Worm (Caenorhabditis elegans) whole organism, L1 larva: ENCODE results near the gene srx-2.

Experiments
- C04F5.9 ChIP-seq: sonication (generic microtip); optimal IDR thresholded peaks from 2 replicates; lab custom pipeline; 2016; ENCODE audit warnings: missing genetic modification characterization, missing compliant biosample characterization
- C16A3.4 ChIP-seq: fragments of 150-350 bp; optimal IDR thresholded peaks from 2 replicates; lab custom pipeline; 2014; ENCODE audit warnings: missing biosample characterization, missing genetic modification characterization
- F16B12.6 ChIP-seq: fragments of 150-350 bp; optimal IDR thresholded peaks from 2 replicates; lab custom pipeline; 2014; ENCODE audit warnings: missing biosample characterization, missing genetic modification characterization
- alr-1 ChIP-seq: fragments of 200-800 bp; sonication (Bioruptor generic); optimal IDR thresholded peaks from 2 replicates; lab custom pipeline; 2018; ENCODE audit warnings: borderline replicate concordance, mild to moderate bottlenecking, missing genetic modification characterization, missing compliant biosample characterization
- aly-2 ChIP-seq: fragments of 150-350 bp; optimal IDR thresholded peaks from 2 replicates; lab custom pipeline; 2014; ENCODE audit warnings: missing biosample characterization, missing genetic modification characterization
- ceh-88 ChIP-seq: fragments of 200-800 bp; sonication (Bioruptor generic); IDR thresholded peaks from 2 replicates; pipeline ENCODE4 v1.3.6; 2022; ENCODE audit warnings: missing genetic modification characterization, missing compliant biosample characterization
- ceh-90 ChIP-seq: sonication (generic microtip); optimal IDR thresholded peaks from 2 replicates; lab custom pipeline; 2016; ENCODE audit warnings: missing genetic modification characterization, missing compliant biosample characterization
- dsc-1 ChIP-seq: sonication (generic microtip); optimal IDR thresholded peaks from 2 replicates; lab custom pipeline; 2016; ENCODE audit warnings: mild to moderate bottlenecking, missing genetic modification characterization, missing compliant biosample characterization
- efl-3 ChIP-seq: fragments of 200-800 bp; sonication (Bioruptor generic); optimal IDR thresholded peaks from 2 replicates; lab custom pipeline; 2018; ENCODE audit warnings: mild to moderate bottlenecking, missing genetic modification characterization, missing compliant biosample characterization
- egl-13 ChIP-seq: sonication (generic microtip); optimal IDR thresholded peaks from 2 replicates; lab custom pipeline; 2016; ENCODE audit warnings: missing genotype, missing genetic modification reagents, missing genetic modification characterization, missing compliant biosample characterization
- elt-2 ChIP-seq: sonication (generic microtip); optimal IDR thresholded peaks from 2 replicates; lab custom pipeline; 2016; ENCODE audit warnings: missing genetic modification characterization, mild to moderate bottlenecking, inconsistent platforms, missing compliant biosample characterization, missing genetic modification reagents
- fkh-4 ChIP-seq: sonication (generic microtip); optimal IDR thresholded peaks from 2 replicates; lab custom pipeline; 2016; ENCODE audit warnings: missing compliant biosample characterization, missing genetic modification characterization, borderline replicate concordance
- fkh-8 ChIP-seq: sonication (generic microtip); optimal IDR thresholded peaks from 2 replicates; lab custom pipeline; 2016; ENCODE audit warnings: mild to moderate bottlenecking, missing genetic modification characterization, missing compliant biosample characterization
- fos-1 ChIP-seq: fragments of 150-350 bp; optimal IDR thresholded peaks from 2 replicates; lab custom pipeline; 2014; ENCODE audit warnings: missing biosample characterization, missing genetic modification characterization
- hlh-17 ChIP-seq: fragments of 200-800 bp; sonication (Bioruptor generic); optimal IDR thresholded peaks from 2 replicates; lab custom pipeline; 2018; ENCODE audit warnings: missing genetic modification characterization, mild to moderate bottlenecking, missing compliant biosample characterization, moderate library complexity, borderline replicate concordance
- hlh-4 ChIP-seq: sonication (generic microtip); optimal IDR thresholded peaks from 2 replicates; lab custom pipeline; 2016; ENCODE audit warnings: mild to moderate bottlenecking, missing genetic modification characterization, missing compliant biosample characterization
- isw-1 ChIP-seq: fragments of 200-800 bp; sonication (Bioruptor generic); IDR thresholded peaks from 2 replicates; pipeline ENCODE4 v1.3.6; 2022; ENCODE audit warnings: missing genetic modification characterization, missing compliant biosample characterization
- lin-13 ChIP-seq: fragments of 150-350 bp; optimal IDR thresholded peaks from 2 replicates; lab custom pipeline; 2014; ENCODE audit warnings: missing biosample characterization, missing genetic modification reagents, missing genetic modification characterization
- lin-14 ChIP-seq: fragments of 200-800 bp; sonication (Bioruptor generic); optimal IDR thresholded peaks from 2 replicates; lab custom pipeline; 2018; ENCODE audit warnings: mild to moderate bottlenecking, missing genetic modification characterization, moderate library complexity, missing compliant biosample characterization
- lin-15B ChIP-seq: fragments of 150-350 bp; sonication (generic microtip); optimal IDR thresholded peaks from 3 replicates; lab custom pipeline; 2014; ENCODE audit warnings: missing biosample characterization, missing genetic modification characterization
- lsy-2 ChIP-seq, 2 experiments: fragments of 150-350 bp; optimal IDR thresholded peaks; 2 replicates each; lab custom pipeline; 2014; ENCODE audit warnings: missing biosample characterization in 2 of 2, missing genetic modification characterization in 2 of 2
- mab-9 ChIP-seq: fragments of 200-800 bp; sonication (Bioruptor generic); IDR thresholded peaks from 2 replicates; pipeline ENCODE4 v1.3.6; 2022; ENCODE audit warnings: missing genetic modification reagents, missing genetic modification characterization, missing compliant biosample characterization
- nhr-12 ChIP-seq: sonication (generic microtip); optimal IDR thresholded peaks from 2 replicates; lab custom pipeline; 2017; ENCODE audit warnings: missing biosample characterization, missing genetic modification characterization
- nhr-19 ChIP-seq: fragments of 200-800 bp; sonication (Bioruptor generic); conservative IDR thresholded peaks from 2 replicates; pipeline ENCODE4 v1.3.6; 2022; ENCODE audit warnings: missing genetic modification characterization, missing compliant biosample characterization
- nhr-71 ChIP-seq: sonication (generic microtip); optimal IDR thresholded peaks from 2 replicates; lab custom pipeline; 2016; ENCODE audit warnings: mild to moderate bottlenecking, missing genetic modification characterization, moderate library complexity, missing compliant biosample characterization
- nhr-77 ChIP-seq: fragments of 150-350 bp; optimal IDR thresholded peaks from 2 replicates; lab custom pipeline; 2014; ENCODE audit warnings: missing biosample characterization, missing genetic modification characterization
- nhr-85 ChIP-seq: sonication (generic microtip); peaks from one replicate; lab custom pipeline; 2016; ENCODE audit warnings: missing genetic modification characterization, inconsistent platforms, missing compliant biosample characterization
- pax-3 ChIP-seq: fragments of 200-800 bp; sonication (Bioruptor generic); optimal IDR thresholded peaks from 2 replicates; lab custom pipeline; 2018; ENCODE audit warnings: mild to moderate bottlenecking, missing genetic modification characterization, moderate library complexity, missing compliant biosample characterization
- pqm-1 ChIP-seq: sonication (generic microtip); optimal IDR thresholded peaks from 3 replicates; lab custom pipeline; 2017; ENCODE audit warnings: missing biosample characterization, missing genetic modification characterization
- skn-1 ChIP-seq: fragments of 150-350 bp; optimal IDR thresholded peaks from 2 replicates; lab custom pipeline; 2014; ENCODE audit warnings: missing biosample characterization, missing genetic modification characterization
- tlp-1 ChIP-seq: fragments of 150-350 bp; optimal IDR thresholded peaks from 2 replicates; lab custom pipeline; 2014; ENCODE audit warnings: missing biosample characterization, missing genetic modification characterization
- unc-30 ChIP-seq: sonication (generic microtip); optimal IDR thresholded peaks from 2 replicates; lab custom pipeline; 2017; ENCODE audit warnings: missing biosample characterization, missing genetic modification characterization
- unc-86 ChIP-seq: sonication (generic microtip); optimal IDR thresholded peaks from 2 replicates; lab custom pipeline; 2016; ENCODE audit warnings: missing genetic modification characterization, missing compliant biosample characterization
- unc-98 ChIP-seq: fragments of 200-800 bp; sonication (Bioruptor generic); IDR thresholded peaks from 2 replicates; pipeline ENCODE4 v1.3.6; 2022; ENCODE audit warnings: missing genetic modification characterization, missing compliant biosample characterization
- vab-15 ChIP-seq: sonication (generic microtip); optimal IDR thresholded peaks from 2 replicates; lab custom pipeline; 2017; ENCODE audit warnings: missing genotype, mild to moderate bottlenecking, missing genetic modification characterization, missing compliant biosample characterization
- zag-1 ChIP-seq: fragments of 150-350 bp; optimal IDR thresholded peaks from 2 replicates; lab custom pipeline; 2014; ENCODE audit warnings: missing biosample characterization, missing genetic modification characterization

The srx-2 gene

DNA sequence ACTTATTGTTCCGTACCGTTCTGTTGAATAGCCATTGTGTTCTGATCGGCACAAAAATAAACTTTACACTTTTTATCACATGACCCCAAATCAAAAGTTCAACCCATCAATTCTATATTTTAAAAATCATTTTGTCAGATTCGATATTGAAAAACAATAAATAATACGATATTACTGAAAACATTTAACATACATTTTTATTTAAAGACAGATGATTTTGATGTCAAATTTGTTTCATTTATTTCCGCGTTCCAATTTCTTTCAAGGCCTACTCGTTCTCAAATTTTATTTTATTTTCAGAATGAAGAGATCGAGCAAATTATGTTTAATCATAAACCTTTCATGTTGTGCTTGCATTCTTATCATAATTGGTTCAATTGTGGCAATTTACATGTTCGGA is 14.5 kb upstream of the srx-2 start, which contains the start of gene F59E11.5:
F59E11.5 (plus strand) TSS at position 301 of the 400 bp plus-strand sequence.
- TF ChIP-seq lin-13 (GFP tag; lab: Kevin White, UChicago) = no peak
- TF ChIP-seq nhr-19 = no peak

ce11 chrV:9001175-9001574 is 8.1 kb upstream of the srx-2 start, which contains the start of gene F59E11.2:
TSS of gene F59E11.2 (plus strand) at chrV:9001475.
- no peak for TF ChIP-seq fkh-4 (tag; lab: Kevin White, UChicago)
- TF ChIP-seq nhr-77 (tag; lab: Kevin White, UChicago) = no peak
- no peak for TF ChIP-seq F16B12.6 (tag; lab: Kevin White, UChicago)
- no peak for TF ChIP-seq ceh-90 (tag; lab: Kevin White, UChicago)
- no peak for TF ChIP-seq nhr-71
- no peak for TF ChIP-seq unc-86 (tag; lab: Kevin White, UChicago)
- TF ChIP-seq lin-15B (tag; lab: Kevin White, UChicago) = no peak
- TF ChIP-seq hlh-17 (GFP tag; lab: Kevin White, UChicago) = no peak
- TF ChIP-seq pqm-1 (tag; lab: Kevin White, UChicago) = no peak
- TF ChIP-seq aly-2 = no peak

DNA sequence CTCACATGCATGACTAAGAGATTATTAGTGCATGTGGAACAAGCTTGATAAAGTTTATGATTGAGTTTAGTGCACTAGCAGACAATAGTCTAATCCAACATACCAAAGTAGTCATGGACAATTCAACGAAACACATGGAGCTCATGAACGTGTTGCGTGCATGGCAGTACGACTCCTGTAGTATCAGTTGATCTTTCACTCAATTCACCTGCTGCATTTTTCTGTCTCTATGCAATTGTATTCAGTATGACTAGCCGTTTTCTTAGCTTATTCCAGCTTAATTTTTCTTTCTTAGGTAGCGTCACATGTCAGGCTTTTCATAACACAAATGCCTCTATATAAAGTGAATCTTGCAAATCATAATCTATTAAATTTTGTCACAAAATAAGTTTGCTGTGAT is 6.0 kb upstream of the srx-2 start, which contains the start of gene srx-1:
srx-1 (plus strand) TSS at position 382 of the 400 bp plus-strand sequence.
- TF ChIP-seq isw-1 (GFP tag; lab: Robert Waterston, UW) = no peak
- no peak for TF ChIP-seq unc-30 (tag; lab: Kevin White, UChicago)
- TF ChIP-seq vab-15 (tag; lab: Kevin White, UChicago) = no peak
- TF ChIP-seq C16A3.4 (tag; lab: Kevin White, UChicago) = no peak
- no peak for TF ChIP-seq nhr-12 (tag; lab: Kevin White, UChicago)
- no peak for TF ChIP-seq pax-3 (tag; lab: Kevin White, UChicago)
- TF ChIP-seq fkh-8 (tag; lab: Kevin White, UChicago) = no peak
- TF ChIP-seq hlh-4 (tag; lab: Kevin White, UChicago) = no peak
- no peak for TF ChIP-seq mab-9
- no peak for TF ChIP-seq elt-2 (tag; lab: Kevin White, UChicago)
- no peak for TF ChIP-seq alr-1 (tag; lab: Kevin White, UChicago)
- no peak for TF ChIP-seq dsc-1 (tag; lab: Kevin White, UChicago)
- no peak for TF ChIP-seq lin-14
- no peak for TF ChIP-seq lsy-2 (tag; optimal IDR thresholded peaks at IDR 0.05; lab: Kevin White, UChicago)
- TF ChIP-seq tlp-1 (tag; lab: Kevin White, UChicago) = no peak
- no peak for TF ChIP-seq ceh-88 (GFP tag; lab: Robert Waterston, UW)
- TF ChIP-seq C04F5.9 = no peak
- no peak for TF ChIP-seq nhr-71
- no peak for TF ChIP-seq ceh-90 (tag; lab: Kevin White, UChicago)
- TF ChIP-seq egl-13 = no peak

ce11 chrV:9005243-9005642 is 4.0 kb upstream of the srx-2 start, which contains the start of gene srx-3:
TSS of gene srx-3 (plus strand) at chrV:9005543.
- no peak for TF ChIP-seq ceh-88 (GFP tag; lab: Robert Waterston, UW)
- no peak for TF ChIP-seq lin-13 (GFP tag; lab: Kevin White, UChicago)
- TF ChIP-seq fos-1 (tag; lab: Kevin White, UChicago) = no peak
- TF ChIP-seq vab-15 (tag; lab: Kevin White, UChicago) = no peak
- TF ChIP-seq nhr-85 (tag; lab: Kevin White, UChicago) = no peak
- TF ChIP-seq zag-1 (tag; lab: Kevin White, UChicago) = no peak
- no peak for TF ChIP-seq unc-98
- TF ChIP-seq C04F5.9 = no peak
- TF ChIP-seq, all 84 proteins: peak for 0

- TF ChIP-seq tlp-1 (tag; lab: Kevin White, UChicago) (no peak), efl-3 (GFP tag; lab: Kevin White, UChicago) (no peak), skn-1 (tag; lab: Kevin White, UChicago) (no peak)
Measured at ce11 chrV:9013765-9014164, 4.5 kb downstream of the srx-2 start, which contains the start of gene srh-201. TSS of gene srh-201 (minus strand) at chrV:9013865.
